Worm (Caenorhabditis elegans): ENCODE results near the gene arp-1.

- TF ChIP-seq eyg-1 (tag; optimal IDR thresholded peaks at IDR 0.05) = no peak
- no peak for TF ChIP-seq nhr-11 (tag; optimal IDR thresholded peaks at IDR 0.05)
Measured at ce11 chrII:15109844-15110243, 10.3 kb upstream of the arp-1 start, which contains the start of gene Y53F4B.39.
